Fruit fly (Drosophila melanogaster) Kc167 (cell line): Measurements from ENCODE around the gene jp.

Source experiments
- h ChIP-seq: fragments of >200 bp; optimal IDR thresholded peaks from 3 replicates; lab custom pipeline; 2018; ENCODE audit warnings: missing external identifiers
- psq ChIP-seq: fragments of >200 bp; optimal IDR thresholded peaks from 2 replicates; lab custom pipeline; 2017; ENCODE audit warnings: missing external identifiers
- ttk ChIP-seq: sonication (Bioruptor generic); optimal IDR thresholded peaks from 2 replicates; lab custom pipeline; 2017; ENCODE audit warnings: missing external identifiers

dm6 chr2L:9576269-9576933 is 9.9 kb upstream of the jp start, which contains the start of gene Mtpalpha:
- no peak for TF ChIP-seq psq (lab: Kevin White, UChicago)
- TF ChIP-seq ttk = no peak
- TF ChIP-seq h (lab: Kevin White, UChicago) = no peak
